Worm (Caenorhabditis elegans) whole organism, young adult: ENCODE results near the gene gsto-3.

Experiments used
- B0035.1 ChIP-seq: sonication (generic microtip); optimal IDR thresholded peaks from 2 replicates; lab custom pipeline; 2016; ENCODE audit warnings: missing genetic modification characterization, mild to moderate bottlenecking, missing compliant biosample characterization, missing genotype, missing genetic modification reagents
- B0261.1 ChIP-seq: sonication (generic microtip); optimal IDR thresholded peaks from 2 replicates; lab custom pipeline; 2016; ENCODE audit warnings: mild to moderate bottlenecking, missing genetic modification characterization, moderate library complexity, missing compliant biosample characterization
- B0336.3 ChIP-seq: fragments of 200-800 bp; sonication (Bioruptor generic); IDR thresholded peaks from 2 replicates; pipeline ENCODE4 v1.3.6; 2022; ENCODE audit warnings: missing genetic modification characterization, missing compliant biosample characterization
- C06A6.2 ChIP-seq: fragments of 200-800 bp; sonication (Bioruptor generic); conservative IDR thresholded peaks from 2 replicates; pipeline ENCODE4 v1.3.6; 2022; ENCODE audit warnings: missing genetic modification characterization, missing compliant biosample characterization
- F23B12.7 ChIP-seq: sonication (generic microtip); optimal IDR thresholded peaks from 2 replicates; lab custom pipeline; 2017; ENCODE audit warnings: missing genetic modification characterization, mild to moderate bottlenecking, missing compliant biosample characterization, antibody characterized with exemption, moderate library complexity; ENCODE audit not compliant: insufficient read depth
- F39B2.1 ChIP-seq: fragments of 200-800 bp; sonication (Bioruptor generic); IDR thresholded peaks from 2 replicates; pipeline ENCODE4 v1.3.6; 2022; ENCODE audit warnings: missing genetic modification reagents, missing genetic modification characterization, missing compliant biosample characterization
- F52B5.7 ChIP-seq: sonication (generic microtip); optimal IDR thresholded peaks from 2 replicates; lab custom pipeline; 2016; ENCODE audit warnings: mild to moderate bottlenecking, missing genetic modification characterization, missing compliant biosample characterization
- F55B11.4 ChIP-seq: sonication (generic microtip); optimal IDR thresholded peaks from 2 replicates; lab custom pipeline; 2016; ENCODE audit warnings: missing compliant biosample characterization, missing genetic modification characterization, borderline replicate concordance; ENCODE audit not compliant: insufficient read depth
- K11D2.4 ChIP-seq: fragments of 200-800 bp; sonication (Bioruptor generic); IDR thresholded peaks from 2 replicates; pipeline ENCODE4 v1.3.6; 2022; ENCODE audit warnings: missing genetic modification reagents, missing genetic modification characterization, missing compliant biosample characterization
- Y67H2A.10 ChIP-seq: fragments of 200-800 bp; sonication (Bioruptor generic); conservative IDR thresholded peaks from 2 replicates; pipeline ENCODE4 v1.3.6; 2022; ENCODE audit warnings: missing genetic modification reagents, missing genetic modification characterization, missing compliant biosample characterization
- ZK185.1 ChIP-seq: sonication (generic microtip); optimal IDR thresholded peaks from 2 replicates; lab custom pipeline; 2016; ENCODE audit warnings: mild to moderate bottlenecking, missing genetic modification characterization, missing compliant biosample characterization; ENCODE audit not compliant: poor library complexity, severe bottlenecking
- akir-1 ChIP-seq: fragments of 200-800 bp; sonication (Bioruptor generic); optimal IDR thresholded peaks from 2 replicates; lab custom pipeline; 2018; ENCODE audit warnings: mild to moderate bottlenecking, missing genetic modification characterization, moderate library complexity, missing compliant biosample characterization
- ama-1 ChIP-seq, 3 experiments: fragments of 150-350 bp in 1 of 3; sonication (generic microtip) in 2 of 3; optimal IDR thresholded peaks; 2 replicates each; lab custom pipeline; 2014 to 2018; ENCODE audit warnings: missing biosample characterization in 2 of 3, missing genetic modification characterization in 2 of 3, missing genetic modification reagents in 2 of 3
- aptf-2 ChIP-seq: fragments of 200-800 bp; sonication (Bioruptor generic); conservative IDR thresholded peaks from 2 replicates; pipeline ENCODE4 v1.3.6; 2022; ENCODE audit warnings: missing genetic modification reagents, missing genetic modification characterization, missing compliant biosample characterization
- atf-7 ChIP-seq: sonication (generic microtip); optimal IDR thresholded peaks from 2 replicates; lab custom pipeline; 2017; ENCODE audit warnings: mild to moderate bottlenecking, missing genetic modification characterization, missing compliant biosample characterization
- athp-1 ChIP-seq: sonication (generic microtip); optimal IDR thresholded peaks from 2 replicates; lab custom pipeline; 2017; ENCODE audit warnings: mild to moderate bottlenecking, missing genetic modification characterization, missing compliant biosample characterization
- attf-6 ChIP-seq: fragments of 200-800 bp; sonication (Bioruptor generic); IDR thresholded peaks from 2 replicates; pipeline ENCODE4 v1.3.6; 2022; ENCODE audit warnings: missing genetic modification reagents, missing genetic modification characterization, missing compliant biosample characterization
- bed-1 ChIP-seq: fragments of 200-800 bp; sonication (Bioruptor generic); IDR thresholded peaks from 2 replicates; pipeline ENCODE4 v1.3.6; 2022; ENCODE audit warnings: missing genetic modification reagents, missing genetic modification characterization, missing compliant biosample characterization
- bed-2 ChIP-seq: fragments of 200-800 bp; sonication (Bioruptor generic); IDR thresholded peaks from 2 replicates; pipeline ENCODE4 v1.3.6; 2022; ENCODE audit warnings: missing genetic modification reagents, missing genetic modification characterization, missing compliant biosample characterization
- cebp-1 ChIP-seq, 2 experiments: fragments of 200-800 bp in 1 of 2; sonication (Bioruptor generic) in 1 of 2; sonication (generic microtip) in 1 of 2; IDR thresholded peaks in 1 of 2; optimal IDR thresholded peaks in 1 of 2; 2 replicates each; pipeline versions ENCODE4 v1.3.6 to Lab custom; 2017 to 2022; ENCODE audit warnings: missing compliant biosample characterization in 2 of 2, missing genetic modification characterization in 2 of 2, mild to moderate bottlenecking in 1 of 2, missing genetic modification reagents in 1 of 2, moderate library complexity in 1 of 2
- ceh-100 ChIP-seq: fragments of 200-800 bp; sonication (Bioruptor generic); IDR thresholded peaks from 2 replicates; pipeline ENCODE4 v1.3.6; 2022; ENCODE audit warnings: missing genetic modification reagents, missing genetic modification characterization, missing compliant biosample characterization
- ceh-27 ChIP-seq: fragments of 200-800 bp; sonication (Bioruptor generic); optimal IDR thresholded peaks from 2 replicates; lab custom pipeline; 2018; ENCODE audit warnings: mild to moderate bottlenecking, missing genetic modification characterization, moderate library complexity, missing compliant biosample characterization
- chd-7 ChIP-seq: sonication (generic microtip); optimal IDR thresholded peaks from 2 replicates; lab custom pipeline; 2016; ENCODE audit warnings: mild to moderate bottlenecking, missing genetic modification characterization, moderate library complexity, missing compliant biosample characterization
- die-1 ChIP-seq: sonication (generic microtip); optimal IDR thresholded peaks from 2 replicates; lab custom pipeline; 2016; ENCODE audit warnings: missing genotype, mild to moderate bottlenecking, missing genetic modification characterization, missing compliant biosample characterization
- egl-18 ChIP-seq: fragments of 200-800 bp; sonication (Bioruptor generic); IDR thresholded peaks from 2 replicates; pipeline ENCODE4 v1.3.6; 2022; ENCODE audit warnings: missing genetic modification reagents, missing genetic modification characterization, missing compliant biosample characterization
- ets-4 ChIP-seq: fragments of 200-800 bp; sonication (Bioruptor generic); optimal IDR thresholded peaks from 2 replicates; lab custom pipeline; 2018; ENCODE audit warnings: mild to moderate bottlenecking, missing genetic modification characterization, missing compliant biosample characterization
- him-1 ChIP-seq: sonication (generic microtip); optimal IDR thresholded peaks from 2 replicates; lab custom pipeline; 2016; ENCODE audit warnings: missing genotype, missing genetic modification reagents, missing genetic modification characterization, missing compliant biosample characterization
- hmg-1.2 ChIP-seq: fragments of 200-800 bp; sonication (Bioruptor generic); IDR thresholded peaks from 2 replicates; pipeline ENCODE4 v1.3.6; 2022; ENCODE audit warnings: missing genetic modification reagents, missing genetic modification characterization, missing compliant biosample characterization
- lin-40 ChIP-seq: sonication (generic microtip); optimal IDR thresholded peaks from 2 replicates; lab custom pipeline; 2016; ENCODE audit warnings: missing genetic modification characterization, mild to moderate bottlenecking, missing compliant biosample characterization, missing genotype, missing genetic modification reagents
- lsy-27 ChIP-seq: sonication (generic microtip); optimal IDR thresholded peaks from 2 replicates; lab custom pipeline; 2017; ENCODE audit warnings: missing genetic modification characterization, mild to moderate bottlenecking, missing compliant biosample characterization, antibody characterized with exemption, missing genotype, borderline replicate concordance; ENCODE audit not compliant: insufficient read depth
- madf-10 ChIP-seq: sonication (generic microtip); optimal IDR thresholded peaks from 2 replicates; lab custom pipeline; 2016; ENCODE audit warnings: mild to moderate bottlenecking, missing genetic modification characterization, missing compliant biosample characterization
- madf-8 ChIP-seq: fragments of 200-800 bp; sonication (Bioruptor generic); conservative IDR thresholded peaks from 2 replicates; pipeline ENCODE4 v1.3.6; 2022; ENCODE audit warnings: missing genetic modification reagents, missing genetic modification characterization, missing compliant biosample characterization
- mxl-1 ChIP-seq: sonication (generic microtip); optimal IDR thresholded peaks from 2 replicates; lab custom pipeline; 2016; ENCODE audit warnings: missing genetic modification characterization, missing compliant biosample characterization
- nhr-179 ChIP-seq: sonication (generic microtip); optimal IDR thresholded peaks from 2 replicates; lab custom pipeline; 2016; ENCODE audit warnings: mild to moderate bottlenecking, missing genetic modification characterization, missing compliant biosample characterization
- pha-4 ChIP-seq: fragments of 150-350 bp; sonication (generic microtip); optimal IDR thresholded peaks from 2 replicates; lab custom pipeline; 2014; ENCODE audit warnings: missing biosample characterization, missing genetic modification reagents, missing genetic modification characterization
- somi-1 ChIP-seq: fragments of 200-800 bp; sonication (Bioruptor generic); optimal IDR thresholded peaks from 2 replicates; lab custom pipeline; 2018; ENCODE audit warnings: mild to moderate bottlenecking, missing genetic modification characterization, missing compliant biosample characterization
- sptf-2 ChIP-seq: fragments of 200-800 bp; sonication (Bioruptor generic); optimal IDR thresholded peaks from 2 replicates; lab custom pipeline; 2018; ENCODE audit warnings: mild to moderate bottlenecking, missing genetic modification characterization, missing compliant biosample characterization
- unc-62 ChIP-seq: fragments of 150-350 bp; optimal IDR thresholded peaks from 2 replicates; lab custom pipeline; 2014; ENCODE audit warnings: missing biosample characterization, missing genetic modification reagents, missing genetic modification characterization
- zim-3 ChIP-seq: sonication (generic microtip); optimal IDR thresholded peaks from 2 replicates; lab custom pipeline; 2017; ENCODE audit warnings: mild to moderate bottlenecking, missing genetic modification characterization, moderate library complexity, missing compliant biosample characterization
- ztf-18 ChIP-seq: sonication (generic microtip); optimal IDR thresholded peaks from 2 replicates; lab custom pipeline; 2016; ENCODE audit warnings: missing genotype, mild to moderate bottlenecking, missing genetic modification characterization, missing compliant biosample characterization

Gene gsto-3

ce11 chrIII:349511-350165, 31.5 kb downstream of the gsto-3 start (continued):
- TF ChIP-seq B0035.1 (tag; lab: Kevin White, UChicago) = peak; percentile 79
- TF ChIP-seq F23B12.7 (tag; lab: Kevin White, UChicago) = peak; percentile 14
- TF ChIP-seq B0336.3 (GFP tag; lab: Robert Waterston, UW) = peak; percentile 98
- peak; percentile 9 for TF ChIP-seq zim-3 (tag; lab: Kevin White, UChicago)
- TF ChIP-seq ceh-27 (GFP tag; lab: Kevin White, UChicago) = peak; percentile 97
- TF ChIP-seq madf-10 = peak; percentile 94
- peak; percentile 93 for TF ChIP-seq akir-1 (GFP tag; lab: Kevin White, UChicago)
- TF ChIP-seq ZK185.1 (tag; lab: Kevin White, UChicago) = peak; percentile 86
- 0 out of 2 replicates have a peak, but pooled peaks have one; percentile 68 for TF ChIP-seq egl-18 (GFP tag; lab: Robert Waterston, UW)
- TF ChIP-seq B0261.1 (tag; lab: Kevin White, UChicago) = peak; percentile 7
- TF ChIP-seq him-1 (tag; lab: Kevin White, UChicago) = no peak
- TF ChIP-seq nhr-179 (tag; lab: Kevin White, UChicago) = no peak
- TF ChIP-seq Y67H2A.10 (GFP tag; lab: Robert Waterston, UW) = no peak
- TF ChIP-seq F52B5.7 (tag; lab: Kevin White, UChicago) = peak; percentile 77
- TF ChIP-seq aptf-2 (GFP tag; lab: Robert Waterston, UW) = no peak
- peak; percentile 96 for TF ChIP-seq atf-7

ce11 chrIII:348465-348864, 32.6 kb downstream of the gsto-3 start:
- TF ChIP-seq mxl-1 (tag; lab: Kevin White, UChicago) = no peak
- TF ChIP-seq ztf-18 (tag; lab: Kevin White, UChicago) = no peak
- no peak for TF ChIP-seq attf-6
- TF ChIP-seq bed-2 (GFP tag; lab: Robert Waterston, UW) = no peak
- no peak for TF ChIP-seq cebp-1 (GFP tag; IDR thresholded peaks at IDR 0.05; lab: Robert Waterston, UW)
- TF ChIP-seq cebp-1 (tag; optimal IDR thresholded peaks at IDR 0.05; lab: Kevin White, UChicago) = peak; percentile 27
- no peak for TF ChIP-seq lin-40 (tag; lab: Kevin White, UChicago)
- TF ChIP-seq F55B11.4 (tag; lab: Kevin White, UChicago) = no peak
- TF ChIP-seq unc-62 = no peak
- TF ChIP-seq ama-1 (optimal IDR thresholded peaks at IDR 0.05; lab: Kevin White, UChicago) = no peak
- TF ChIP-seq ama-1 (GFP tag; optimal IDR thresholded peaks at IDR 0.05; lab: Kevin White, UChicago) = peak in 1 of 2 experiments; percentile 44
- TF ChIP-seq lsy-27 (tag; lab: Kevin White, UChicago) = no peak
- TF ChIP-seq F23B12.7 (tag; lab: Kevin White, UChicago) = peak; percentile 26
- no peak for TF ChIP-seq pha-4 (tag; lab: Kevin White, UChicago)
- TF ChIP-seq ets-4 (GFP tag; lab: Kevin White, UChicago) = no peak

ce11 chrIII:347351-347750, 33.7 kb downstream of the gsto-3 start:
- no peak for TF ChIP-seq ceh-100
- no peak for TF ChIP-seq C06A6.2 (GFP tag; lab: Robert Waterston, UW)
- TF ChIP-seq him-1 (tag; lab: Kevin White, UChicago) = no peak
- no peak for TF ChIP-seq ztf-18 (tag; lab: Kevin White, UChicago)
- no peak for TF ChIP-seq somi-1
- TF ChIP-seq hmg-1.2 (GFP tag; lab: Robert Waterston, UW) = no peak
- TF ChIP-seq bed-1 (GFP tag; lab: Robert Waterston, UW) = no peak
- no peak for TF ChIP-seq akir-1 (GFP tag; lab: Kevin White, UChicago)
- TF ChIP-seq K11D2.4 (GFP tag; lab: Robert Waterston, UW) = no peak
- no peak for TF ChIP-seq atf-7
- TF ChIP-seq athp-1 (tag; lab: Kevin White, UChicago) = no peak
- TF ChIP-seq sptf-2 (GFP tag; lab: Kevin White, UChicago) = no peak
- no peak for TF ChIP-seq madf-8 (GFP tag; lab: Robert Waterston, UW)
- no peak for TF ChIP-seq chd-7 (tag; lab: Kevin White, UChicago)
- TF ChIP-seq die-1 (tag; lab: Kevin White, UChicago) = no peak
- TF ChIP-seq ama-1 (optimal IDR thresholded peaks at IDR 0.05; lab: Kevin White, UChicago) = no peak
- TF ChIP-seq ama-1 (GFP tag; optimal IDR thresholded peaks at IDR 0.05; lab: Kevin White, UChicago) = no peak
- no peak for TF ChIP-seq F39B2.1
